Worm (Caenorhabditis elegans) whole organism, late embryonic: ENCODE results near the gene clh-5.
A peak's percentile ranks its signal among the peaks of the same experiment; 100 is the strongest.

Experiments
- C08G9.2 ChIP-seq: sonication (generic microtip); optimal IDR thresholded peaks from 2 replicates; lab custom pipeline; 2016; ENCODE audit warnings: mild to moderate bottlenecking, missing genetic modification characterization, moderate library complexity, missing compliant biosample characterization
- C38D4.7 ChIP-seq: fragments of 200-800 bp; sonication (Bioruptor generic); optimal IDR thresholded peaks from 2 replicates; lab custom pipeline; 2018; ENCODE audit warnings: mild to moderate bottlenecking, missing genetic modification characterization, moderate library complexity, missing compliant biosample characterization
- K02D7.2 ChIP-seq: sonication (generic microtip); optimal IDR thresholded peaks from 2 replicates; lab custom pipeline; 2017; ENCODE audit warnings: mild to moderate bottlenecking, missing genetic modification characterization, missing compliant biosample characterization
- Y22D7AL.16 ChIP-seq: sonication (generic microtip); optimal IDR thresholded peaks from 2 replicates; lab custom pipeline; 2016; ENCODE audit warnings: missing genetic modification characterization, missing compliant biosample characterization
- ama-1 ChIP-seq: fragments of 150-350 bp; optimal IDR thresholded peaks from 2 replicates; lab custom pipeline; 2014
- ceh-19 ChIP-seq: fragments of 200-800 bp; sonication (Bioruptor generic); optimal IDR thresholded peaks from 2 replicates; lab custom pipeline; 2018; ENCODE audit warnings: mild to moderate bottlenecking, missing genetic modification characterization, missing compliant biosample characterization
- ceh-24 ChIP-seq: sonication (generic microtip); optimal IDR thresholded peaks from 2 replicates; lab custom pipeline; 2016; ENCODE audit warnings: mild to moderate bottlenecking, missing genetic modification characterization, missing compliant biosample characterization
- ceh-31 ChIP-seq: sonication (generic microtip); optimal IDR thresholded peaks from 2 replicates; lab custom pipeline; 2016; ENCODE audit warnings: missing genetic modification characterization, missing compliant biosample characterization
- ceh-34 ChIP-seq: sonication (generic microtip); optimal IDR thresholded peaks from 2 replicates; lab custom pipeline; 2016; ENCODE audit warnings: mild to moderate bottlenecking, missing genetic modification characterization, missing compliant biosample characterization
- ceh-45 ChIP-seq: fragments of 200-800 bp; sonication (Bioruptor generic); IDR thresholded peaks from 2 replicates; pipeline ENCODE4 v1.3.6; 2022; ENCODE audit warnings: missing genetic modification reagents, missing genetic modification characterization, missing compliant biosample characterization
- ceh-48 ChIP-seq: sonication (generic microtip); optimal IDR thresholded peaks from 2 replicates; lab custom pipeline; 2016; ENCODE audit warnings: missing genetic modification characterization, inconsistent platforms, missing compliant biosample characterization
- che-1 ChIP-seq: sonication (generic microtip); optimal IDR thresholded peaks from 2 replicates; lab custom pipeline; 2016; ENCODE audit warnings: mild to moderate bottlenecking, missing genetic modification characterization, missing compliant biosample characterization
- dmd-4 ChIP-seq: sonication (generic microtip); optimal IDR thresholded peaks from 2 replicates; lab custom pipeline; 2016; ENCODE audit warnings: borderline replicate concordance, missing genetic modification characterization, missing compliant biosample characterization
- elt-2 ChIP-seq: sonication (generic microtip); optimal IDR thresholded peaks from 2 replicates; lab custom pipeline; 2016; ENCODE audit warnings: missing genetic modification reagents, missing genetic modification characterization, missing compliant biosample characterization
- elt-4 ChIP-seq: sonication (generic microtip); optimal IDR thresholded peaks from 2 replicates; lab custom pipeline; 2016; ENCODE audit warnings: missing genetic modification characterization, missing compliant biosample characterization
- ets-4 ChIP-seq: sonication (generic microtip); optimal IDR thresholded peaks from 2 replicates; lab custom pipeline; 2016; ENCODE audit warnings: missing genetic modification characterization, missing compliant biosample characterization
- fkh-10 ChIP-seq: fragments of 150-350 bp; optimal IDR thresholded peaks from 2 replicates; lab custom pipeline; 2014; ENCODE audit warnings: missing biosample characterization, missing genetic modification reagents, missing genetic modification characterization
- fkh-6 ChIP-seq: sonication (generic microtip); optimal IDR thresholded peaks from 2 replicates; lab custom pipeline; 2016; ENCODE audit warnings: missing genetic modification characterization, missing compliant biosample characterization
- hlh-13 ChIP-seq: fragments of 200-800 bp; sonication (Bioruptor generic); optimal IDR thresholded peaks from 2 replicates; lab custom pipeline; 2018; ENCODE audit warnings: mild to moderate bottlenecking, missing genetic modification characterization, missing compliant biosample characterization
- hlh-15 ChIP-seq: sonication (generic microtip); optimal IDR thresholded peaks from 2 replicates; lab custom pipeline; 2016; ENCODE audit warnings: missing genetic modification characterization, missing compliant biosample characterization
- lim-6 ChIP-seq: sonication (generic microtip); optimal IDR thresholded peaks from 2 replicates; lab custom pipeline; 2016; ENCODE audit warnings: missing genetic modification characterization, missing compliant biosample characterization
- madf-2 ChIP-seq: sonication (generic microtip); optimal IDR thresholded peaks from 2 replicates; lab custom pipeline; 2017; ENCODE audit warnings: missing genetic modification characterization, missing compliant biosample characterization
- mec-3 ChIP-seq: sonication (generic microtip); optimal IDR thresholded peaks from 2 replicates; lab custom pipeline; 2016; ENCODE audit warnings: borderline replicate concordance, missing genetic modification characterization, missing compliant biosample characterization
- nfya-1 ChIP-seq: sonication (generic microtip); optimal IDR thresholded peaks from 2 replicates; lab custom pipeline; 2017; ENCODE audit warnings: missing genetic modification characterization, mild to moderate bottlenecking, missing compliant biosample characterization, antibody characterized with exemption, moderate library complexity
- npax-4 ChIP-seq: sonication (generic microtip); optimal IDR thresholded peaks from 2 replicates; lab custom pipeline; 2016; ENCODE audit warnings: missing genetic modification characterization, missing compliant biosample characterization
- odd-2 ChIP-seq: sonication (generic microtip); optimal IDR thresholded peaks from 2 replicates; lab custom pipeline; 2017; ENCODE audit warnings: antibody characterized with exemption, mild to moderate bottlenecking, missing genetic modification characterization, missing compliant biosample characterization
- pat-9 ChIP-seq: fragments of 200-800 bp; sonication (Bioruptor generic); optimal IDR thresholded peaks from 2 replicates; lab custom pipeline; 2018; ENCODE audit warnings: mild to moderate bottlenecking, missing genetic modification characterization, moderate library complexity, missing compliant biosample characterization
- pax-1 ChIP-seq: fragments of 150-350 bp; optimal IDR thresholded peaks from 2 replicates; lab custom pipeline; 2014; ENCODE audit warnings: missing biosample characterization, missing genetic modification characterization
- pha-2 ChIP-seq: sonication (generic microtip); optimal IDR thresholded peaks from 2 replicates; lab custom pipeline; 2017; ENCODE audit warnings: mild to moderate bottlenecking, missing genetic modification characterization, missing compliant biosample characterization
- ref-2 ChIP-seq: sonication (generic microtip); optimal IDR thresholded peaks from 2 replicates; lab custom pipeline; 2016; ENCODE audit warnings: missing genetic modification characterization, missing compliant biosample characterization
- sdc-2 ChIP-seq: sonication (generic microtip); optimal IDR thresholded peaks from 2 replicates; lab custom pipeline; 2016; ENCODE audit warnings: missing genotype, missing genetic modification characterization, missing compliant biosample characterization
- sox-2 ChIP-seq: fragments of 200-800 bp; sonication (Bioruptor generic); IDR thresholded peaks from 2 replicates; pipeline ENCODE4 v1.3.6; 2022; ENCODE audit warnings: missing genetic modification reagents, missing genetic modification characterization, missing compliant biosample characterization
- syd-9 ChIP-seq: sonication (generic microtip); optimal IDR thresholded peaks from 2 replicates; lab custom pipeline; 2016; ENCODE audit warnings: mild to moderate bottlenecking, missing genetic modification characterization, moderate library complexity, missing compliant biosample characterization
- tbx-7 ChIP-seq: sonication (generic microtip); optimal IDR thresholded peaks from 2 replicates; lab custom pipeline; 2016; ENCODE audit warnings: missing genotype, missing genetic modification characterization, missing compliant biosample characterization
- ttx-3 ChIP-seq: sonication (generic microtip); optimal IDR thresholded peaks from 2 replicates; lab custom pipeline; 2016; ENCODE audit warnings: missing genetic modification reagents, missing genetic modification characterization, missing compliant biosample characterization
- unc-42 ChIP-seq: sonication (generic microtip); optimal IDR thresholded peaks from 2 replicates; lab custom pipeline; 2016; ENCODE audit warnings: missing genotype, missing genetic modification characterization, missing compliant biosample characterization
- unc-55 ChIP-seq: sonication (generic microtip); optimal IDR thresholded peaks from 2 replicates; lab custom pipeline; 2017; ENCODE audit warnings: missing biosample characterization, missing genetic modification reagents, missing genetic modification characterization
- zip-5 ChIP-seq: sonication (generic microtip); optimal IDR thresholded peaks from 2 replicates; lab custom pipeline; 2016; ENCODE audit warnings: missing genetic modification characterization, missing compliant biosample characterization
- ztf-16 ChIP-seq: sonication (generic microtip); optimal IDR thresholded peaks from 2 replicates; lab custom pipeline; 2017; ENCODE audit warnings: missing genetic modification characterization, missing compliant biosample characterization

Gene clh-5

DNA sequence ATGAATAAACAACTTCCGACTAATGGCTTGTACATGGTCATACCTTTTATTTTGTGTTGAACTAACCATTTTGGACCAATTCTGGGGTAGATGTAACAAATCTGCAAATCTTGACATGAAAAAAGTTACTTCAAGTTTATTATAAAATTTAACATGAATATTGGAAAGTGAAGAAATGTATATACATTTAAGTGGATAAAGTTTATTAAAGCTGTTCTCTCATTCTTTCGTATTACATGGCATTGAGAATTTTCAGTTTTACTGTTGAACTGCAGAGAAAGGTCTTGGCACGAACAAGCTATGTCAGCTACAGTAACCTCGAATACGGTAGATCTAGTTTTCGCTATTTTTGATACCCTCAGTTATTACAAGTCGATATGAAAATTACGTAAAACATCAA is 4.8 kb downstream of the clh-5 start, which contains the start of gene C07H4.1:
Gene C07H4.1, minus strand, starts transcription at position 101 of the 400 bp plus-strand sequence.
- no peak for TF ChIP-seq ceh-24
- no peak for TF ChIP-seq ttx-3 (tag; lab: Kevin White, UChicago)
- no peak for TF ChIP-seq fkh-10 (GFP tag; lab: Kevin White, UChicago)
- no peak for TF ChIP-seq ztf-16 (tag; lab: Kevin White, UChicago)
- no peak for TF ChIP-seq K02D7.2 (tag; lab: Kevin White, UChicago)
- no peak for TF ChIP-seq syd-9 (tag; lab: Kevin White, UChicago)
- TF ChIP-seq ceh-31 (tag; lab: Kevin White, UChicago): no peak
- TF ChIP-seq unc-55 (GFP tag; lab: Kevin White, UChicago): no peak
- TF ChIP-seq sox-2 (GFP tag; lab: Robert Waterston, UW): no peak
- TF ChIP-seq lim-6 (tag; lab: Kevin White, UChicago): no peak

DNA sequence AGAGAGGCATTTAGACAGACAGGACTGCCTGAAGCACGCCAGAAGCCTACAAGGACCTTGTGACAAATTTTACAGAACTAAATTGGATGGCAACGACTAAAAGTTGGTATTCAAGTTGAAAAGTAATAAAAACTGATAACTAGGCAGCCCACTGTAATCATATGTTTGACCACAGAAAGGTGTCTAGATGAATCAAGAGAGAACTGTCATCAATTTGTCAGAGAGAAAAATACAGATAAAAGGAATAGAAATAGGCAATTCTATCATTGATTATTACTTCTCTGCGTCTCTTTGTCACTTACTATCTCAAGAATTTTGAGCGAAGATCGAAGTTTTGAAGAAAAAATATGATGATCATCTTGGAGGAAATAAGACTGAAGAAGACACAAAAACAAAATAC is 5.5 kb downstream of the clh-5 start:
- TF ChIP-seq dmd-4 (tag; lab: Kevin White, UChicago) (no peak), elt-2 (tag; lab: Kevin White, UChicago) (peak; percentile 42)

DNA sequence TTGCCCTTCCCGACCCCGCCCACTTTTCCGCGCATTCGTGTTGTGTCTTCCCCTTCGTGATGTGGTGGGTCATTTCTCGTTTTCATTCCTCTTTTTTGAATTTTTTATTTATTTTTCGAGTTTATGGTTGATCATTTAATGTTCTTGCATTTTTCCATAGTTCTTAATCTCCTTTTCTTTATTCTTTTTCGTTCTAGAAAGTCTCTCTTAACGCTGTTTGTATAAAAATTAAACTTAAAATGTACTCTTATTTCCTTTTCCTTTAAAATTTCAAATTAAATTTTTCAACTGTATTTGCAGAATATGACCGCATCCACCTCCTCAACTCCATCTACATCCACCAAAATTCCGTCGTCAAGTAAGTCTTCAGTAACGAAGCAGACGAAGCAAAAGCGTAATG is 12.1 kb downstream of the clh-5 start, which contains the start of gene hlh-3:
Gene hlh-3, plus strand, starts transcription at position 301 of the 400 bp plus-strand sequence.
- no peak for TF ChIP-seq pax-1
- no peak for TF ChIP-seq ceh-24
- TF ChIP-seq che-1: no peak
- no peak for TF ChIP-seq ceh-34 (tag; lab: Kevin White, UChicago)
- no peak for TF ChIP-seq mec-3 (tag; lab: Kevin White, UChicago)
- no peak for TF ChIP-seq elt-2 (tag; lab: Kevin White, UChicago)
- no peak for TF ChIP-seq ceh-31 (tag; lab: Kevin White, UChicago)
- TF ChIP-seq hlh-13 (GFP tag; lab: Kevin White, UChicago): no peak
- TF ChIP-seq elt-4 (tag; lab: Kevin White, UChicago): no peak
- no peak for TF ChIP-seq zip-5
- TF ChIP-seq C38D4.7 (GFP tag; lab: Kevin White, UChicago): no peak
- TF ChIP-seq npax-4: no peak
- no peak for TF ChIP-seq fkh-6 (tag; lab: Kevin White, UChicago)
- no peak for TF ChIP-seq ztf-16 (tag; lab: Kevin White, UChicago)
- no peak for TF ChIP-seq Y22D7AL.16 (tag; lab: Kevin White, UChicago)

ce11 chrII:9083093-9083492 is 15.3 kb downstream of the clh-5 start, which contains the start of gene sysm-1:
Gene sysm-1 (minus strand): TSS chrII:9083193.
- TF ChIP-seq unc-55 (GFP tag; lab: Kevin White, UChicago) (no peak), fkh-10 (GFP tag; lab: Kevin White, UChicago) (no peak), ceh-19 (no peak), pha-2 (no peak), nfya-1 (tag; lab: Kevin White, UChicago) (no peak), tbx-7 (tag; lab: Kevin White, UChicago) (no peak), ceh-34 (tag; lab: Kevin White, UChicago) (no peak), fkh-6 (tag; lab: Kevin White, UChicago) (no peak), ztf-16 (tag; lab: Kevin White, UChicago) (no peak), C08G9.2 (tag; lab: Kevin White, UChicago) (no peak), ama-1 (no peak), odd-2 (no peak), elt-2 (tag; lab: Kevin White, UChicago) (no peak), ceh-48 (tag; lab: Kevin White, UChicago) (no peak)
- TF ChIP-seq, all 69 proteins: peak for 0

DNA sequence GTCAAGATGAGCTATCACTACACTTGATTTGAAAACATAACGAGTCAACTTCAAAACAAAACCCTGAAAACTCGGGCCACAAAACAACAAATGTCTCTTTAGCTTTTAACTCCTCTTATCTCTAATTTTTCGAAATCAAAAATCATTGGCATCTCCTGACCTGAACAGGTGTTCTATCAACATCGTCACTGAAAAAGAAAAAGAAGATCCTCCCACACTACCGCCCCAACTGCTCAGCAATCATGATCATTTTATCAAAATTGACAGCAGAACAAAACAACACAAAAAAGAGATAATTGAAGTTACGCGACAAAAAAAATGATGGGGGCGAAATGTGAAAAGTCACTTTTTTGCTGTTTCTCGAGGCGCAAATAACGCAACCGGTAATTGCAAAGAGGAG is 20.1 kb downstream of the clh-5 start:
- TF ChIP-seq ref-2 (no peak), fkh-6 (tag; lab: Kevin White, UChicago) (no peak), ceh-45 (no peak), pax-1 (no peak), pat-9 (tag; lab: Kevin White, UChicago) (no peak), ets-4 (tag; lab: Kevin White, UChicago) (no peak), tbx-7 (tag; lab: Kevin White, UChicago) (no peak), sdc-2 (no peak), hlh-15 (tag; lab: Kevin White, UChicago) (no peak), ztf-16 (tag; lab: Kevin White, UChicago) (no peak), syd-9 (tag; lab: Kevin White, UChicago) (no peak), unc-42 (tag; lab: Kevin White, UChicago) (no peak), madf-2 (tag; lab: Kevin White, UChicago) (no peak)
